Worm (Caenorhabditis elegans) whole organism, young adult: Measurements from ENCODE around the gene B0457.6.

ENCODE experiments used
- B0035.1 ChIP-seq: sonication (generic microtip); optimal IDR thresholded peaks from 2 replicates; lab custom pipeline; 2016; ENCODE audit warnings: missing genetic modification characterization, mild to moderate bottlenecking, missing compliant biosample characterization, missing genotype, missing genetic modification reagents
- B0336.3 ChIP-seq: fragments of 200-800 bp; sonication (Bioruptor generic); IDR thresholded peaks from 2 replicates; pipeline ENCODE4 v1.3.6; 2022; ENCODE audit warnings: missing genetic modification characterization, missing compliant biosample characterization
- F22D6.2 ChIP-seq: sonication (generic microtip); optimal IDR thresholded peaks from 2 replicates; lab custom pipeline; 2016; ENCODE audit warnings: mild to moderate bottlenecking, missing genetic modification characterization, missing compliant biosample characterization
- F23B12.7 ChIP-seq: sonication (generic microtip); optimal IDR thresholded peaks from 2 replicates; lab custom pipeline; 2017; ENCODE audit warnings: missing genetic modification characterization, mild to moderate bottlenecking, missing compliant biosample characterization, antibody characterized with exemption, moderate library complexity; ENCODE audit not compliant: insufficient read depth
- F49E8.2 ChIP-seq: sonication (generic microtip); optimal IDR thresholded peaks from 3 replicates; lab custom pipeline; 2017; ENCODE audit warnings: missing genetic modification characterization, mild to moderate bottlenecking, missing compliant biosample characterization, antibody characterized with exemption, moderate library complexity; ENCODE audit not compliant: insufficient read depth
- F57C9.4 ChIP-seq: sonication (generic microtip); optimal IDR thresholded peaks from 2 replicates; lab custom pipeline; 2017; ENCODE audit warnings: mild to moderate bottlenecking, missing genetic modification characterization, missing compliant biosample characterization
- K11D2.4 ChIP-seq: fragments of 200-800 bp; sonication (Bioruptor generic); IDR thresholded peaks from 2 replicates; pipeline ENCODE4 v1.3.6; 2022; ENCODE audit warnings: missing genetic modification reagents, missing genetic modification characterization, missing compliant biosample characterization
- T26A5.8 ChIP-seq: sonication (generic microtip); optimal IDR thresholded peaks from 2 replicates; lab custom pipeline; 2016; ENCODE audit warnings: missing genetic modification characterization, missing compliant biosample characterization
- akir-1 ChIP-seq: fragments of 200-800 bp; sonication (Bioruptor generic); optimal IDR thresholded peaks from 2 replicates; lab custom pipeline; 2018; ENCODE audit warnings: mild to moderate bottlenecking, missing genetic modification characterization, moderate library complexity, missing compliant biosample characterization
- aptf-2 ChIP-seq: fragments of 200-800 bp; sonication (Bioruptor generic); conservative IDR thresholded peaks from 2 replicates; pipeline ENCODE4 v1.3.6; 2022; ENCODE audit warnings: missing genetic modification reagents, missing genetic modification characterization, missing compliant biosample characterization
- attf-3 ChIP-seq: fragments of 200-800 bp; sonication (Bioruptor generic); conservative IDR thresholded peaks from 2 replicates; pipeline ENCODE4 v1.3.6; 2022; ENCODE audit warnings: missing genetic modification reagents, missing genetic modification characterization, missing compliant biosample characterization
- attf-6 ChIP-seq: fragments of 200-800 bp; sonication (Bioruptor generic); IDR thresholded peaks from 2 replicates; pipeline ENCODE4 v1.3.6; 2022; ENCODE audit warnings: missing genetic modification reagents, missing genetic modification characterization, missing compliant biosample characterization
- ccch-3 ChIP-seq: fragments of 200-800 bp; sonication (Bioruptor generic); optimal IDR thresholded peaks from 2 replicates; lab custom pipeline; 2018; ENCODE audit warnings: mild to moderate bottlenecking, missing genetic modification characterization, missing compliant biosample characterization
- ceh-27 ChIP-seq: fragments of 200-800 bp; sonication (Bioruptor generic); optimal IDR thresholded peaks from 2 replicates; lab custom pipeline; 2018; ENCODE audit warnings: mild to moderate bottlenecking, missing genetic modification characterization, moderate library complexity, missing compliant biosample characterization
- ceh-58 ChIP-seq: fragments of 200-800 bp; sonication (Bioruptor generic); IDR thresholded peaks from 2 replicates; pipeline ENCODE4 v1.3.6; 2022; ENCODE audit warnings: missing genetic modification characterization, missing compliant biosample characterization
- ceh-91 ChIP-seq: fragments of 200-800 bp; sonication (Bioruptor generic); IDR thresholded peaks from 2 replicates; pipeline ENCODE4 v1.3.6; 2022; ENCODE audit warnings: missing genetic modification reagents, missing genetic modification characterization, missing compliant biosample characterization
- die-1 ChIP-seq: sonication (generic microtip); optimal IDR thresholded peaks from 2 replicates; lab custom pipeline; 2016; ENCODE audit warnings: missing genotype, mild to moderate bottlenecking, missing genetic modification characterization, missing compliant biosample characterization
- dox-1 ChIP-seq: fragments of 200-800 bp; sonication (Bioruptor generic); IDR thresholded peaks from 2 replicates; pipeline ENCODE4 v1.3.6; 2022; ENCODE audit warnings: missing genetic modification reagents, missing genetic modification characterization, missing compliant biosample characterization
- egl-18 ChIP-seq: fragments of 200-800 bp; sonication (Bioruptor generic); IDR thresholded peaks from 2 replicates; pipeline ENCODE4 v1.3.6; 2022; ENCODE audit warnings: missing genetic modification reagents, missing genetic modification characterization, missing compliant biosample characterization
- egl-44 ChIP-seq: fragments of 200-800 bp; sonication (Bioruptor generic); IDR thresholded peaks from 2 replicates; pipeline ENCODE4 v1.3.6; 2022; ENCODE audit warnings: missing genetic modification reagents, missing genetic modification characterization, missing compliant biosample characterization
- hlh-12 ChIP-seq: sonication (generic microtip); optimal IDR thresholded peaks from 2 replicates; lab custom pipeline; 2016; ENCODE audit warnings: missing genetic modification characterization, missing compliant biosample characterization
- hlh-26 ChIP-seq: fragments of 200-800 bp; sonication (Bioruptor generic); conservative IDR thresholded peaks from 2 replicates; pipeline ENCODE4 v1.3.6; 2022; ENCODE audit warnings: missing genetic modification reagents, missing genetic modification characterization, missing compliant biosample characterization
- let-607 ChIP-seq, 2 experiments: fragments of 200-800 bp in 1 of 2; sonication (Bioruptor generic) in 1 of 2; sonication (generic microtip) in 1 of 2; optimal IDR thresholded peaks; 2 replicates each; lab custom pipeline; 2016 to 2018; ENCODE audit warnings: mild to moderate bottlenecking in 2 of 2, missing compliant biosample characterization in 2 of 2, missing genetic modification characterization in 2 of 2, moderate library complexity in 2 of 2, missing genotype in 1 of 2
- lin-54 ChIP-seq: fragments of 200-800 bp; sonication (Bioruptor generic); optimal IDR thresholded peaks from 2 replicates; lab custom pipeline; 2018; ENCODE audit warnings: mild to moderate bottlenecking, missing genetic modification characterization, missing compliant biosample characterization
- lsl-1 ChIP-seq: fragments of 200-800 bp; sonication (Bioruptor generic); optimal IDR thresholded peaks from 2 replicates; lab custom pipeline; 2018; ENCODE audit warnings: mild to moderate bottlenecking, missing genetic modification characterization, moderate library complexity, missing compliant biosample characterization
- mel-28 ChIP-seq: sonication (generic microtip); optimal IDR thresholded peaks from 2 replicates; lab custom pipeline; 2016; ENCODE audit warnings: borderline replicate concordance, mild to moderate bottlenecking, missing genetic modification characterization, missing compliant biosample characterization
- mxl-1 ChIP-seq: sonication (generic microtip); optimal IDR thresholded peaks from 2 replicates; lab custom pipeline; 2016; ENCODE audit warnings: missing genetic modification characterization, missing compliant biosample characterization
- nfya-1 ChIP-seq: sonication (generic microtip); optimal IDR thresholded peaks from 2 replicates; lab custom pipeline; 2017; ENCODE audit warnings: antibody characterized with exemption, missing compliant biosample characterization, missing genetic modification characterization, borderline replicate concordance; ENCODE audit not compliant: insufficient read depth
- nhr-120 ChIP-seq: fragments of 200-800 bp; sonication (Bioruptor generic); IDR thresholded peaks from 2 replicates; pipeline ENCODE4 v1.3.6; 2022; ENCODE audit warnings: missing genetic modification characterization, missing compliant biosample characterization
- nhr-80 ChIP-seq: sonication (generic microtip); optimal IDR thresholded peaks from 2 replicates; lab custom pipeline; 2016; ENCODE audit warnings: missing genetic modification characterization, missing compliant biosample characterization
- pha-4 ChIP-seq: fragments of 150-350 bp; sonication (generic microtip); optimal IDR thresholded peaks from 2 replicates; lab custom pipeline; 2014; ENCODE audit warnings: missing biosample characterization, missing genetic modification reagents, missing genetic modification characterization
- sdz-38 ChIP-seq: sonication (generic microtip); optimal IDR thresholded peaks from 2 replicates; lab custom pipeline; 2016; ENCODE audit warnings: missing genotype, missing genetic modification characterization, missing compliant biosample characterization
- sea-2 ChIP-seq: fragments of 200-800 bp; sonication (Bioruptor generic); IDR thresholded peaks from 2 replicates; pipeline ENCODE4 v1.3.6; 2022; ENCODE audit warnings: missing genetic modification characterization, missing compliant biosample characterization
- snpc-4 ChIP-seq, 5 experiments: fragments of 150-350 bp in 1 of 5; sonication (generic microtip) in 4 of 5; optimal IDR thresholded peaks; 2 replicates each; lab custom pipeline; 2014 to 2018; ENCODE audit warnings: missing genetic modification characterization in 5 of 5, missing biosample characterization in 3 of 5, antibody characterized with exemption in 2 of 5, mild to moderate bottlenecking in 2 of 5, missing compliant biosample characterization in 2 of 5, missing genotype in 2 of 5, moderate library complexity in 2 of 5, missing genetic modification reagents in 1 of 5
- somi-1 ChIP-seq: fragments of 200-800 bp; sonication (Bioruptor generic); optimal IDR thresholded peaks from 2 replicates; lab custom pipeline; 2018; ENCODE audit warnings: mild to moderate bottlenecking, missing genetic modification characterization, missing compliant biosample characterization
- tbp1 ChIP-seq: fragments of 200-800 bp; sonication (Bioruptor generic); optimal IDR thresholded peaks from 2 replicates; lab custom pipeline; 2018; ENCODE audit warnings: mild to moderate bottlenecking, missing genetic modification characterization, missing compliant biosample characterization
- tlf-1 ChIP-seq: fragments of 200-800 bp; sonication (Bioruptor generic); optimal IDR thresholded peaks from 2 replicates; lab custom pipeline; 2018; ENCODE audit warnings: mild to moderate bottlenecking, missing genetic modification characterization, missing compliant biosample characterization
- unc-62 ChIP-seq: fragments of 150-350 bp; optimal IDR thresholded peaks from 2 replicates; lab custom pipeline; 2014; ENCODE audit warnings: missing biosample characterization, missing genetic modification reagents, missing genetic modification characterization
- xnd-1 ChIP-seq: sonication (generic microtip); optimal IDR thresholded peaks from 2 replicates; lab custom pipeline; 2016; ENCODE audit warnings: missing genotype, missing genetic modification reagents, missing genetic modification characterization, missing compliant biosample characterization
- zfh-2 ChIP-seq: fragments of 200-800 bp; sonication (Bioruptor generic); conservative IDR thresholded peaks from 2 replicates; pipeline ENCODE4 v1.3.6; 2022; ENCODE audit warnings: missing genetic modification reagents, missing genetic modification characterization, missing compliant biosample characterization
- zim-3 ChIP-seq: sonication (generic microtip); optimal IDR thresholded peaks from 2 replicates; lab custom pipeline; 2017; ENCODE audit warnings: mild to moderate bottlenecking, missing genetic modification characterization, moderate library complexity, missing compliant biosample characterization
- ztf-3 ChIP-seq: fragments of 200-800 bp; sonication (Bioruptor generic); optimal IDR thresholded peaks from 2 replicates; lab custom pipeline; 2018; ENCODE audit warnings: mild to moderate bottlenecking, missing genetic modification characterization, missing compliant biosample characterization

B0457.6 gene

ce11 chrII:8922140-8922539 is at the start of gene B0457.6:
B0457.6 (plus strand) TSS chrII:8922423.
- no peak for TF ChIP-seq attf-3 (GFP tag; lab: Robert Waterston, UW)
- TF ChIP-seq nhr-80: peak; percentile 67

- no peak for TF ChIP-seq ccch-3 (GFP tag; lab: Kevin White, UChicago)
- no peak for TF ChIP-seq ztf-3 (GFP tag; lab: Kevin White, UChicago)
- no peak for TF ChIP-seq egl-44 (GFP tag; lab: Robert Waterston, UW)
- TF ChIP-seq pha-4 (tag; lab: Kevin White, UChicago): no peak
- no peak for TF ChIP-seq B0035.1
- TF ChIP-seq nfya-1 (tag; lab: Kevin White, UChicago): no peak
- no peak for TF ChIP-seq nhr-120 (GFP tag; lab: Robert Waterston, UW)
Observed at ce11 chrII:8873842-8874241, 48.4 kb upstream of the B0457.6 start, which contains the start of gene T07D4.2. T07D4.2 (minus strand) TSS chrII:8873942.

ce11 chrII:8877032-8877985 is 44.9 kb upstream of the B0457.6 start:
- TF ChIP-seq F57C9.4 (tag; lab: Kevin White, UChicago): no peak
- no peak for TF ChIP-seq mxl-1 (tag; lab: Kevin White, UChicago)
- no peak for TF ChIP-seq xnd-1 (tag; lab: Kevin White, UChicago)
- TF ChIP-seq B0035.1: no peak
- TF ChIP-seq F49E8.2 (tag; lab: Kevin White, UChicago): peak; percentile 23
- no peak for TF ChIP-seq let-607 (tag; optimal IDR thresholded peaks at IDR 0.05; lab: Kevin White, UChicago)
- TF ChIP-seq B0336.3 (GFP tag; lab: Robert Waterston, UW): peak; percentile 53; the same call in 1 of the 2 replicates
- TF ChIP-seq unc-62: no peak
- TF ChIP-seq zfh-2 (GFP tag; lab: Robert Waterston, UW): peak; percentile 39; the same call in 1 of the 2 replicates
- TF ChIP-seq F23B12.7 (tag; lab: Kevin White, UChicago): no peak
- no peak for TF ChIP-seq akir-1
- TF ChIP-seq F22D6.2 (tag; lab: Kevin White, UChicago): no peak
- no peak for TF ChIP-seq ceh-58 (GFP tag; lab: Robert Waterston, UW)
- no peak for TF ChIP-seq somi-1 (GFP tag; lab: Kevin White, UChicago)
- TF ChIP-seq ceh-91 (GFP tag; lab: Robert Waterston, UW): no peak
- no peak for TF ChIP-seq aptf-2 (GFP tag; lab: Robert Waterston, UW)
- TF ChIP-seq snpc-4 (GFP tag; optimal IDR thresholded peaks at IDR 0.05; lab: Kevin White, UChicago): peak; percentile 85
- peak; percentile 68 to 96 (median 90) for TF ChIP-seq snpc-4 (tag; optimal IDR thresholded peaks at IDR 0.05; lab: Kevin White, UChicago)
- no peak for TF ChIP-seq hlh-12 (tag; lab: Kevin White, UChicago)
- no peak for TF ChIP-seq lin-54 (GFP tag; lab: Kevin White, UChicago)
- TF ChIP-seq sdz-38 (tag; lab: Kevin White, UChicago): no peak
- TF ChIP-seq zim-3 (tag; lab: Kevin White, UChicago): no peak
- no peak for TF ChIP-seq egl-18 (GFP tag; lab: Robert Waterston, UW)
- TF ChIP-seq K11D2.4: no peak
- TF ChIP-seq tlf-1 (GFP tag; lab: Kevin White, UChicago): no peak
- no peak for TF ChIP-seq sea-2 (GFP tag; lab: Robert Waterston, UW)
- TF ChIP-seq attf-6 (GFP tag; lab: Robert Waterston, UW): peak; percentile 83
- no peak for TF ChIP-seq T26A5.8 (tag; lab: Kevin White, UChicago)
- peak; percentile 17; the same call in 1 of the 2 replicates for TF ChIP-seq dox-1
- TF ChIP-seq lsl-1: peak; percentile 44
- peak; percentile 50 for TF ChIP-seq tbp1 (GFP tag; lab: Kevin White, UChicago)
- no peak for TF ChIP-seq mel-28 (tag; lab: Kevin White, UChicago)
- no peak for TF ChIP-seq hlh-26 (GFP tag; lab: Robert Waterston, UW)
- no peak for TF ChIP-seq ceh-27 (GFP tag; lab: Kevin White, UChicago)
- no peak for TF ChIP-seq die-1 (tag; lab: Kevin White, UChicago)
